Fruit fly (Drosophila melanogaster) whole organism, prepupa: ENCODE data around the gene CG11696.

Experiments used
- Blimp-1 ChIP-seq: fragments of 200-800 bp; sonication (Bioruptor generic); optimal IDR thresholded peaks from 3 replicates; lab custom pipeline; 2017; ENCODE audit warnings: missing biosample characterization, missing genetic modification characterization, mild to moderate bottlenecking, moderate library complexity, missing genetic modification reagents
- CG10631 ChIP-seq: fragments of 200-800 bp; sonication (Bioruptor generic); optimal IDR thresholded peaks from 2 replicates; lab custom pipeline; 2016; ENCODE audit warnings: missing biosample characterization, missing genetic modification characterization
- CG10669 ChIP-seq: fragments of 200-800 bp; sonication (Bioruptor generic); optimal IDR thresholded peaks from 3 replicates; lab custom pipeline; 2018; ENCODE audit warnings: missing biosample characterization, mild to moderate bottlenecking, missing genetic modification characterization, moderate library complexity
- CG11902 ChIP-seq: fragments of 200-800 bp; sonication (Bioruptor generic); optimal IDR thresholded peaks from 3 replicates; lab custom pipeline; 2016; ENCODE audit warnings: missing biosample characterization, missing genetic modification characterization
- CG15336 ChIP-seq: fragments of 200-800 bp; sonication (Bioruptor generic); IDR thresholded peaks from 2 replicates; pipeline ENCODE4 v1.3.6; 2022; ENCODE audit warnings: missing biosample characterization, missing genetic modification characterization
- CG16779 ChIP-seq: fragments of 200-800 bp; sonication (Bioruptor generic); optimal IDR thresholded peaks from 3 replicates; lab custom pipeline; 2017; ENCODE audit warnings: missing biosample characterization, mild to moderate bottlenecking, missing genetic modification characterization
- CG3032 ChIP-seq: fragments of 200-800 bp; optimal IDR thresholded peaks from 2 replicates; lab custom pipeline; 2019; ENCODE audit warnings: missing biosample characterization, mild to moderate bottlenecking, missing genetic modification characterization, moderate library complexity
- CG31627 ChIP-seq: fragments of 200-800 bp; sonication (Bioruptor generic); optimal IDR thresholded peaks from 3 replicates; lab custom pipeline; 2016; ENCODE audit warnings: missing biosample characterization, missing genetic modification characterization
- CG32006 ChIP-seq: fragments of 200-800 bp; sonication (Bioruptor generic); optimal IDR thresholded peaks from 3 replicates; lab custom pipeline; 2017; ENCODE audit warnings: missing biosample characterization, mild to moderate bottlenecking, missing genetic modification characterization
- CG34406 ChIP-seq: fragments of 200-800 bp; sonication (Bioruptor generic); optimal IDR thresholded peaks from 3 replicates; lab custom pipeline; 2016; ENCODE audit warnings: missing biosample characterization, missing genetic modification characterization
- CG6163 ChIP-seq: fragments of 200-800 bp; sonication (Bioruptor generic); IDR thresholded peaks from 3 replicates; pipeline ENCODE4 v1.3.6; 2022; ENCODE audit warnings: missing biosample characterization, missing genetic modification characterization
- CG6276 ChIP-seq: fragments of 200-800 bp; sonication (Bioruptor generic); optimal IDR thresholded peaks from 2 replicates; lab custom pipeline; 2017; ENCODE audit warnings: missing biosample characterization, mild to moderate bottlenecking, missing genetic modification characterization
- CG6792 ChIP-seq: fragments of 200-800 bp; sonication (Bioruptor generic); optimal IDR thresholded peaks from 3 replicates; lab custom pipeline; 2016; ENCODE audit warnings: missing biosample characterization, missing genetic modification characterization
- CG6808 ChIP-seq: fragments of 200-800 bp; sonication (Bioruptor generic); optimal IDR thresholded peaks from 3 replicates; lab custom pipeline; 2017; ENCODE audit warnings: missing biosample characterization, missing genetic modification characterization, mild to moderate bottlenecking, moderate library complexity, missing genetic modification reagents
- CG6854 ChIP-seq: fragments of 200-800 bp; sonication (Bioruptor generic); optimal IDR thresholded peaks from 2 replicates; lab custom pipeline; 2017; ENCODE audit warnings: missing biosample characterization, mild to moderate bottlenecking, missing genetic modification characterization
- CG7368 ChIP-seq: fragments of 200-800 bp; sonication (Bioruptor generic); optimal IDR thresholded peaks from 3 replicates; lab custom pipeline; 2016; ENCODE audit warnings: missing biosample characterization, missing genetic modification characterization
- CG8119 ChIP-seq: fragments of 200-800 bp; sonication (Bioruptor generic); IDR thresholded peaks from 3 replicates; pipeline ENCODE4 v1.3.6; 2022; ENCODE audit warnings: missing biosample characterization, missing genetic modification characterization
- CG8319 ChIP-seq: fragments of 200-800 bp; sonication (Bioruptor generic); optimal IDR thresholded peaks from 3 replicates; lab custom pipeline; 2016; ENCODE audit warnings: missing biosample characterization, missing genetic modification characterization
- CG9139 ChIP-seq: fragments of 200-800 bp; sonication (Bioruptor generic); optimal IDR thresholded peaks from 3 replicates; lab custom pipeline; 2017; ENCODE audit warnings: missing biosample characterization, mild to moderate bottlenecking, missing genetic modification characterization
- Eip75B ChIP-seq: fragments of 200-800 bp; sonication (Bioruptor generic); optimal IDR thresholded peaks from 3 replicates; lab custom pipeline; 2016; ENCODE audit warnings: missing biosample characterization, missing genetic modification characterization
- Eip78C ChIP-seq: fragments of 200-800 bp; sonication (Bioruptor generic); peaks from one replicate; lab custom pipeline; 2016; ENCODE audit warnings: missing biosample characterization, missing genetic modification characterization
- Eip93F ChIP-seq: fragments of 200-800 bp; sonication (Bioruptor generic); optimal IDR thresholded peaks from 2 replicates; lab custom pipeline; 2016; ENCODE audit warnings: missing biosample characterization, mild to moderate bottlenecking, missing genetic modification characterization
- Ets21C ChIP-seq: fragments of 200-800 bp; sonication (Bioruptor generic); optimal IDR thresholded peaks from 3 replicates; lab custom pipeline; 2016; ENCODE audit warnings: missing biosample characterization, missing genetic modification characterization
- Ets96B ChIP-seq: fragments of 200-800 bp; optimal IDR thresholded peaks from 2 replicates; lab custom pipeline; 2019; ENCODE audit warnings: missing biosample characterization, mild to moderate bottlenecking, missing genetic modification characterization, moderate library complexity
- Gug ChIP-seq: fragments of 200-800 bp; sonication (Bioruptor generic); IDR thresholded peaks from 2 replicates; pipeline ENCODE4 v1.3.6; 2022; ENCODE audit warnings: missing biosample characterization, missing genetic modification characterization
- Hr4 ChIP-seq: fragments of 200-800 bp; sonication (Bioruptor generic); optimal IDR thresholded peaks from 3 replicates; lab custom pipeline; 2016; ENCODE audit warnings: missing biosample characterization, missing genetic modification characterization
- Lpt ChIP-seq: fragments of 200-800 bp; sonication (Bioruptor generic); optimal IDR thresholded peaks from 3 replicates; lab custom pipeline; 2016; ENCODE audit warnings: missing biosample characterization, missing genetic modification characterization
- OdsH ChIP-seq: fragments of 200-800 bp; sonication (Bioruptor generic); optimal IDR thresholded peaks from 3 replicates; lab custom pipeline; 2016; ENCODE audit warnings: missing biosample characterization, missing genetic modification characterization
- Smox ChIP-seq: fragments of 200-800 bp; sonication (Bioruptor generic); optimal IDR thresholded peaks from 3 replicates; lab custom pipeline; 2016; ENCODE audit warnings: missing biosample characterization, missing genetic modification characterization
- Sox14 ChIP-seq: fragments of 200-800 bp; sonication (Bioruptor generic); optimal IDR thresholded peaks from 3 replicates; lab custom pipeline; 2016; ENCODE audit warnings: missing biosample characterization, missing genetic modification characterization
- Sox15 ChIP-seq: fragments of 200-800 bp; sonication (Bioruptor generic); optimal IDR thresholded peaks from 3 replicates; lab custom pipeline; 2016; ENCODE audit warnings: missing biosample characterization, missing genetic modification characterization
- achi ChIP-seq: fragments of 200-800 bp; sonication (Bioruptor generic); optimal IDR thresholded peaks from 3 replicates; lab custom pipeline; 2016; ENCODE audit warnings: missing biosample characterization, missing genetic modification characterization
- cyc ChIP-seq: fragments of 200-800 bp; sonication (Bioruptor generic); optimal IDR thresholded peaks from 3 replicates; lab custom pipeline; 2016; ENCODE audit warnings: missing biosample characterization, missing genetic modification characterization
- dac ChIP-seq: fragments of 200-800 bp; sonication (Bioruptor generic); optimal IDR thresholded peaks from 2 replicates; lab custom pipeline; 2017; ENCODE audit warnings: missing biosample characterization, mild to moderate bottlenecking, missing genetic modification characterization
- eg ChIP-seq: fragments of 200-800 bp; sonication (Bioruptor generic); IDR thresholded peaks from 3 replicates; pipeline ENCODE4 v1.3.6; 2022; ENCODE audit warnings: missing biosample characterization, missing genetic modification characterization
- esn ChIP-seq: fragments of 200-800 bp; sonication (Bioruptor generic); optimal IDR thresholded peaks from 2 replicates; lab custom pipeline; 2016; ENCODE audit warnings: missing biosample characterization, mild to moderate bottlenecking, missing genetic modification characterization, moderate library complexity
- fd59A ChIP-seq: fragments of 200-800 bp; sonication (Bioruptor generic); optimal IDR thresholded peaks from 2 replicates; lab custom pipeline; 2017; ENCODE audit warnings: missing biosample characterization, mild to moderate bottlenecking, missing genetic modification characterization, missing genetic modification reagents
- lz ChIP-seq: fragments of 200-800 bp; sonication (Bioruptor generic); optimal IDR thresholded peaks from 3 replicates; lab custom pipeline; 2016; ENCODE audit warnings: missing biosample characterization, missing genetic modification characterization
- pdm3 ChIP-seq: fragments of 200-800 bp; sonication (Bioruptor generic); optimal IDR thresholded peaks from 3 replicates; lab custom pipeline; 2016; ENCODE audit warnings: missing biosample characterization, missing genetic modification characterization
- salr ChIP-seq, 2 experiments: fragments of 200-800 bp; sonication (Bioruptor generic); optimal IDR thresholded peaks; 3 replicates each; lab custom pipeline; 2016 to 2018; ENCODE audit warnings: missing biosample characterization in 2 of 2, missing genetic modification characterization in 2 of 2, mild to moderate bottlenecking in 1 of 2
- spab ChIP-seq: fragments of 200-800 bp; sonication (Bioruptor generic); optimal IDR thresholded peaks from 2 replicates; lab custom pipeline; 2017; ENCODE audit warnings: missing biosample characterization, mild to moderate bottlenecking, missing genetic modification characterization, missing genetic modification reagents
- ss ChIP-seq, 2 experiments: fragments of 200-800 bp; sonication (Bioruptor generic); optimal IDR thresholded peaks; 2 replicates in 1 of 2; 3 replicates in 1 of 2; lab custom pipeline; 2017 to 2018; ENCODE audit warnings: mild to moderate bottlenecking in 2 of 2, missing biosample characterization in 2 of 2, missing genetic modification characterization in 2 of 2, moderate library complexity in 1 of 2
- svp ChIP-seq: fragments of 200-800 bp; sonication (Bioruptor generic); peaks from one replicate; lab custom pipeline; 2016; ENCODE audit warnings: missing biosample characterization, missing genetic modification characterization
- vri ChIP-seq: fragments of 200-800 bp; sonication (Bioruptor generic); optimal IDR thresholded peaks from 3 replicates; lab custom pipeline; 2016; ENCODE audit warnings: missing biosample characterization, mild to moderate bottlenecking, missing genetic modification characterization

CG11696 gene

dm6 chrX:11569956-11570695 lies 3.4 kb upstream of the CG11696 start, which contains the start of the genes Polr2A and CG11699:
TSS of gene Polr2A (minus strand) at chrX:11570326.
TSS of gene CG11699 (plus strand) at chrX:11570621.
- peak; percentile 2 for TF ChIP-seq CG9139 (GFP tag; lab: Kevin White, UChicago)
- TF ChIP-seq fd59A (GFP tag; lab: Kevin White, UChicago), result no peak
- TF ChIP-seq CG7368 (GFP tag; lab: Kevin White, UChicago), result no peak
- no peak for TF ChIP-seq Smox (GFP tag; lab: Kevin White, UChicago)
- peak; percentile 66; the same call in 1 of the 3 replicates for TF ChIP-seq CG8119 (GFP tag; lab: Robert Waterston, UW)
- TF ChIP-seq CG6808 (GFP tag; lab: Kevin White, UChicago), result peak; percentile 64
- peak; percentile 57 for TF ChIP-seq CG15336
- TF ChIP-seq CG11902 (GFP tag; lab: Kevin White, UChicago), result peak; percentile 18
- no peak for TF ChIP-seq dac (GFP tag; lab: Kevin White, UChicago)
- TF ChIP-seq Hr4, result no peak
- peak; percentile 18; the same call in 1 of the 2 replicates for TF ChIP-seq Gug (GFP tag; lab: Robert Waterston, UW)
- TF ChIP-seq CG16779, result no peak
- TF ChIP-seq Eip93F (GFP tag; lab: Kevin White, UChicago), result no peak
- no peak for TF ChIP-seq vri (GFP tag; lab: Kevin White, UChicago)
- TF ChIP-seq svp, result no peak
- peak; percentile 19 for TF ChIP-seq esn
- TF ChIP-seq lz (GFP tag; lab: Kevin White, UChicago), result peak; percentile 5
- TF ChIP-seq pdm3 (GFP tag; lab: Kevin White, UChicago), result no peak
- TF ChIP-seq CG6276 (GFP tag; lab: Kevin White, UChicago), result no peak
- TF ChIP-seq CG10631 (GFP tag; lab: Kevin White, UChicago), result peak; percentile 51
- TF ChIP-seq salr (GFP tag; optimal IDR thresholded peaks at IDR 0.05; lab: Kevin White, UChicago), result no peak
- peak; percentile 8 for TF ChIP-seq cyc (GFP tag; lab: Kevin White, UChicago)
- no peak for TF ChIP-seq Lpt
- no peak for TF ChIP-seq CG10669 (GFP tag; lab: Kevin White, UChicago)
- peak; percentile 31 for TF ChIP-seq CG32006
- no peak for TF ChIP-seq CG8319
- TF ChIP-seq CG6163 (GFP tag; lab: Robert Waterston, UW), result peak; percentile 57; the same call in 1 of the 3 replicates
- no peak for TF ChIP-seq Eip78C (GFP tag; lab: Kevin White, UChicago)
- peak; percentile 31 for TF ChIP-seq Ets96B (tag; lab: Kevin White, UChicago)
- no peak for TF ChIP-seq Eip75B (GFP tag; lab: Kevin White, UChicago)
- TF ChIP-seq Ets21C, result no peak
- TF ChIP-seq Sox14, result peak; percentile 11
- TF ChIP-seq achi (GFP tag; lab: Kevin White, UChicago), result peak; percentile 38
- peak; percentile 10 for TF ChIP-seq CG31627 (GFP tag; lab: Kevin White, UChicago)
- no peak for TF ChIP-seq CG34406
- TF ChIP-seq CG3032 (tag; lab: Kevin White, UChicago), result peak; percentile 48
- peak; percentile 38; the same call in 1 of the 3 replicates for TF ChIP-seq eg
- no peak for TF ChIP-seq OdsH (GFP tag; lab: Kevin White, UChicago)
- TF ChIP-seq Blimp-1 (GFP tag; lab: Kevin White, UChicago), result no peak
- peak; percentile 64 to 70 for TF ChIP-seq ss (GFP tag; optimal IDR thresholded peaks at IDR 0.05; lab: Kevin White, UChicago)
- no peak for TF ChIP-seq spab (GFP tag; lab: Kevin White, UChicago)
- TF ChIP-seq CG6854 (GFP tag; lab: Kevin White, UChicago), result peak; percentile 6
- peak; percentile 12 for TF ChIP-seq Sox15 (GFP tag; lab: Kevin White, UChicago)
- TF ChIP-seq CG6792, result no peak
